Fruit fly (Drosophila melanogaster) S2 (cell line): Measurements from ENCODE around the gene RhoBTB.

ENCODE experiments used
- CG8478 ChIP-seq: fragments of >200 bp; optimal IDR thresholded peaks from 2 replicates; lab custom pipeline; 2018
- CTCF ChIP-seq, 2 experiments: fragments of >200 bp; optimal IDR thresholded peaks; 2 replicates each; lab custom pipeline; 2018

DNA sequence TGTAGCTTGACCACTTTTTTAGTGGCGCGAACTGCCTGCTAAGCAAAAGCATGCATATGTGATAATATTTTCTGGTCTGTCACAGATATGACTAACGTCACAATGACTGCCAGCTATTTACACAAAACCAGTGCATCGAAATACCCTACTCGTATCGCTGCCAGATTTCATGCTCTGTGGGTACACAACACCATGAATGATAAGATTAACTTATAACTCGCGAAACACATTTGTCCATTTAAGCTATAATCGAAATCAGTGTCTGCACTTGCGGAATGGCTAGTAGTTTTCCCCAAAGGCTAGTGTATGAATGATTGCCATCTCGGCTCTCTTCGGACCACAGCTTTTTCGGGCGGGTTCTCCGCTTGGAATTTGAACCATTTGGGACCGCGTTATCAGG is 9.4 kb downstream of the RhoBTB start:
- TF ChIP-seq CTCF (optimal IDR thresholded peaks at IDR 0.05; lab: Kevin White, UChicago) = no peak
- no peak for TF ChIP-seq CG8478 (lab: Kevin White, UChicago)
